Worm (Caenorhabditis elegans): ENCODE measurements around the gene gcn-1.

The gcn-1 gene

DNA sequence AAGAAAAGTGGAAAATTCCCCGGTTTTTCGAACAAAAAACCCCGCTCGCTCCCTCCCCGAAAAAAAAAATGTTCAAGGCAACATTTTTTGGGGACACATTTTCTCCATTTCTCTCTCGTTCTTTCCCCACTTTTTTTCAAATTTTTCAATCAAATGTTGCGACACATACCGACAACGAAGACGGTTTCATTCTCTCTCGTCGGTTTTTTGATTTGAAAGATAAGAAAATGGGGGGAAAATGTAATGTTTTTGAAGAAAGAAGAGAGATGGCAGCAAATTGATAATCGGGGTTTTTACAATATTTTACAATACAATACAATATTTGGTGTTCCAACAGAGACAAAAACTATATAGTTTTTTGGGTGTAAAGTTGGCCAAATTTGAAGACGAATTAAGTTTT lies 17.7 kb downstream of the gcn-1 start:
- TF ChIP-seq ceh-2 (tag; optimal IDR thresholded peaks at IDR 0.05) (no peak), fkh-6 (tag; optimal IDR thresholded peaks at IDR 0.05) (no peak), ttx-3 (tag; optimal IDR thresholded peaks at IDR 0.05) (no peak), hlh-6 (tag; optimal IDR thresholded peaks at IDR 0.05) (no peak), eyg-1 (tag; optimal IDR thresholded peaks at IDR 0.05) (no peak), ceh-9 (tag; optimal IDR thresholded peaks at IDR 0.05) (no peak), hlh-8 (tag; optimal IDR thresholded peaks at IDR 0.05) (no peak), elt-4 (tag; optimal IDR thresholded peaks at IDR 0.05) (no peak), dmd-4 (tag; optimal IDR thresholded peaks at IDR 0.05; ENCODE audit: borderline replicate concordance) (no peak)

DNA sequence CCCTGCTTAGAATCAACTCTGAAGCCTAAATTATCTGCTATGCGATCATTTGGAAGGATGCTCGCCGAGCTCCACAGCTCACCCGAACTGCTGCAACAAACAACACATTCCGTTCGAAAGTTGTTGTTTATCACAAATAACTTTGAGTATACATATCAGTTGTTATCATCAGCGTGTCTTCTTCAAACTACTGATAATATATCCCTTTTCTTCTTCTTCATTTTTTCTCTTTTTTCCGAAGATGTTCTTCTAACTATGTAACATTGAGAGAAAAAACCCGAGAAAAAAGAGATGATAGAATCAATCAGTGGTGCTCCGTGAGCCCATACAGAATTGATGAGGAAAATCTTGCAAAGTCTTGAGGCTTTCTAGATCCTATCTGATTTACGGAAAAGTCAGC lies 18.8 kb downstream of the gcn-1 start:
- TF ChIP-seq hlh-8 (tag; optimal IDR thresholded peaks at IDR 0.05) (no peak), C08G9.2 (tag; optimal IDR thresholded peaks at IDR 0.05) (no peak), elt-2 (tag; optimal IDR thresholded peaks at IDR 0.05) (peak; percentile 67), ceh-31 (tag; optimal IDR thresholded peaks at IDR 0.05) (no peak), fkh-6 (tag; optimal IDR thresholded peaks at IDR 0.05) (no peak), ets-4 (tag; optimal IDR thresholded peaks at IDR 0.05) (no peak), ceh-18 (tag; optimal IDR thresholded peaks at IDR 0.05) (peak; percentile 43)

DNA sequence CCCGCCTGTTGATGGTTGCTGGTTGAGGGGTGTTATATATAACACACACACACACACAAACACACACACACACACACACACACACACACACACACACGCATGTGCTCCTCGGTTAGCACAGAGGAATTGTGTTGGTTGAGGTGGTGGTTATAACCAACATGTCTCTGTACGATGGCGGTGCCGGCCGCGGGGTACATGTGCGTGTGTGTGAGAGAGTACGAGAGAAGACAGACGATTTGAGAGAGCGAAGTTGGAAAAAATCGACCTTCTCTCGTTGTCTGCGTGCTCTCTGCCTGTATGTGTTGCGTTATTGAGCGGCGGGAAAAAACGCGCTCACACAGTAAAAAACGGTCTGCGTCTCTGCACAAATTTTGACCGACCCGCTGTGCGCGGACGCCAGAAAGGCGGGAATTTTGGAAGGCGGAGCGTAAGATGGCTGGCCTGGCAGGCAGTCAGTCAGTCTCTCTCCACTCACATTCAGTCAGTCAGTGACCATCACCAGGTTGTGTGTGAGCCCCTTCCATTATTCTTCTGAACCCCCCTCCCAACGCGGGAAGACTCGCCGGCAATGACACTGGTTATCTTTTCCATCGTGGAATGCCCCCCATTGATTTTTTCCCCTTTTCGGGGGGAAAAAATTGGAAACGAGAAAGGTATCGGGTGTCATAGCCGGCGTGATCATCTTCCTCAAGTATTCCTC lies 20.3 kb downstream of the gcn-1 start:
- TF ChIP-seq sox-2 (GFP tag; IDR thresholded peaks at IDR 0.05) = no peak
- TF ChIP-seq ets-4 (tag; optimal IDR thresholded peaks at IDR 0.05) = peak; percentile 47
- no peak for TF ChIP-seq ceh-45 (GFP tag; IDR thresholded peaks at IDR 0.05)
- no peak for TF ChIP-seq unc-86 (tag; optimal IDR thresholded peaks at IDR 0.05)
- TF ChIP-seq sdc-2 (tag; optimal IDR thresholded peaks at IDR 0.05) = no peak
- TF ChIP-seq K02D7.2 (tag; optimal IDR thresholded peaks at IDR 0.05) = no peak
- TF ChIP-seq unc-55 (GFP tag; optimal IDR thresholded peaks at IDR 0.05) = no peak
- no peak for TF ChIP-seq lim-6 (tag; optimal IDR thresholded peaks at IDR 0.05)
- peak; percentile 62 for TF ChIP-seq ceh-34 (tag; optimal IDR thresholded peaks at IDR 0.05)
- TF ChIP-seq K09A11.1 (tag; optimal IDR thresholded peaks at IDR 0.05; ENCODE audit: insufficient read depth) = no peak
- no peak for TF ChIP-seq ceh-9 (tag; optimal IDR thresholded peaks at IDR 0.05)
- TF ChIP-seq pag-3 (tag; optimal IDR thresholded peaks at IDR 0.05; ENCODE audit: borderline replicate concordance) = no peak
- TF ChIP-seq pax-1 (tag; optimal IDR thresholded peaks at IDR 0.05) = no peak
- TF ChIP-seq zip-5 (tag; optimal IDR thresholded peaks at IDR 0.05) = no peak
- no peak for TF ChIP-seq Y22D7AL.16 (tag; optimal IDR thresholded peaks at IDR 0.05)
- no peak for TF ChIP-seq eyg-1 (tag; optimal IDR thresholded peaks at IDR 0.05)
- TF ChIP-seq madf-2 (tag; optimal IDR thresholded peaks at IDR 0.05) = no peak
- TF ChIP-seq unc-42 (tag; optimal IDR thresholded peaks at IDR 0.05) = no peak
- peak; percentile 72 for TF ChIP-seq rnt-1 (tag; optimal IDR thresholded peaks at IDR 0.05)
- peak; percentile 13 for TF ChIP-seq T23F11.4 (GFP tag; optimal IDR thresholded peaks at IDR 0.05)
- TF ChIP-seq pha-4 (tag; optimal IDR thresholded peaks at IDR 0.05) = no peak
- no peak for TF ChIP-seq lin-11 (tag; optimal IDR thresholded peaks at IDR 0.05)
- no peak for TF ChIP-seq nhr-232 (tag; optimal IDR thresholded peaks at IDR 0.05)
- TF ChIP-seq ttx-3 (tag; optimal IDR thresholded peaks at IDR 0.05) = no peak
- TF ChIP-seq odd-2 (tag; optimal IDR thresholded peaks at IDR 0.05) = no peak
- no peak for TF ChIP-seq hlh-6 (tag; optimal IDR thresholded peaks at IDR 0.05)
- no peak for TF ChIP-seq ceh-14 (tag; optimal IDR thresholded peaks at IDR 0.05)
- TF ChIP-seq ceh-2 (tag; optimal IDR thresholded peaks at IDR 0.05) = peak; percentile 54
- TF ChIP-seq hlh-30 (tag; optimal IDR thresholded peaks at IDR 0.05; ENCODE audit: insufficient read depth) = peak; percentile 35
- peak; percentile 53 for TF ChIP-seq ceh-31 (tag; optimal IDR thresholded peaks at IDR 0.05)
- no peak for TF ChIP-seq ref-2 (tag; optimal IDR thresholded peaks at IDR 0.05)
- TF ChIP-seq fax-1 (tag; optimal IDR thresholded peaks at IDR 0.05) = no peak
- TF ChIP-seq syd-9 (tag; optimal IDR thresholded peaks at IDR 0.05) = no peak
- peak; percentile 66 for TF ChIP-seq tbx-2 (tag; optimal IDR thresholded peaks at IDR 0.05)
- TF ChIP-seq ztf-16 (tag; optimal IDR thresholded peaks at IDR 0.05) = no peak
- TF ChIP-seq ceh-30 (tag; optimal IDR thresholded peaks at IDR 0.05) = no peak
- TF ChIP-seq unc-3 (GFP tag; conservative IDR thresholded peaks at IDR 0.05) = no peak
- TF ChIP-seq unc-3 (tag; optimal IDR thresholded peaks at IDR 0.05) = no peak
- TF ChIP-seq ama-1 (optimal IDR thresholded peaks at IDR 0.05) = no peak
- no peak for TF ChIP-seq sox-4 (tag; optimal IDR thresholded peaks at IDR 0.05)
- TF ChIP-seq hlh-15 (tag; optimal IDR thresholded peaks at IDR 0.05) = no peak
- no peak for TF ChIP-seq npax-4 (tag; optimal IDR thresholded peaks at IDR 0.05)
